Worm (Caenorhabditis elegans) whole organism, mixed stage, embryonic: Measurements from ENCODE around the gene R13H4.2.

Experiments used
- M03D4.4 ChIP-seq: sonication (generic microtip); optimal IDR thresholded peaks from 2 replicates; lab custom pipeline; 2017; ENCODE audit warnings: mild to moderate bottlenecking, missing genetic modification characterization, missing compliant biosample characterization
- blmp-1 ChIP-seq: fragments of 150-350 bp; optimal IDR thresholded peaks from 2 replicates; lab custom pipeline; 2014; ENCODE audit warnings: missing biosample characterization, missing genetic modification characterization
- ceh-39 ChIP-seq: fragments of 150-350 bp; optimal IDR thresholded peaks from 2 replicates; lab custom pipeline; 2014; ENCODE audit warnings: missing biosample characterization, missing genetic modification characterization
- ceh-43 ChIP-seq: fragments of 200-800 bp; sonication (Bioruptor generic); optimal IDR thresholded peaks from 2 replicates; lab custom pipeline; 2018; ENCODE audit warnings: mild to moderate bottlenecking, missing genetic modification characterization, moderate library complexity, missing compliant biosample characterization
- ceh-83 ChIP-seq: fragments of 200-800 bp; sonication (Bioruptor generic); optimal IDR thresholded peaks from 2 replicates; lab custom pipeline; 2018; ENCODE audit warnings: mild to moderate bottlenecking, missing genetic modification characterization, missing compliant biosample characterization
- ces-1 ChIP-seq: fragments of 150-350 bp; optimal IDR thresholded peaks from 2 replicates; lab custom pipeline; 2014; ENCODE audit warnings: missing biosample characterization, missing genetic modification reagents, missing genetic modification characterization
- cnd-1 ChIP-seq: fragments of 200-800 bp; sonication (Bioruptor generic); optimal IDR thresholded peaks from 2 replicates; lab custom pipeline; 2018; ENCODE audit warnings: mild to moderate bottlenecking, missing genetic modification characterization, missing compliant biosample characterization
- drap-1 ChIP-seq: fragments of 200-800 bp; sonication (Bioruptor generic); optimal IDR thresholded peaks from 3 replicates; lab custom pipeline; 2018; ENCODE audit warnings: mild to moderate bottlenecking, missing genetic modification characterization, missing compliant biosample characterization
- elt-1 ChIP-seq: sonication (generic microtip); optimal IDR thresholded peaks from 2 replicates; lab custom pipeline; 2017; ENCODE audit warnings: missing genetic modification characterization, mild to moderate bottlenecking, missing compliant biosample characterization, antibody characterized with exemption, moderate library complexity, borderline replicate concordance; ENCODE audit not compliant: insufficient read depth
- flh-1 ChIP-seq: fragments of 200-800 bp; sonication (Bioruptor generic); optimal IDR thresholded peaks from 2 replicates; lab custom pipeline; 2018; ENCODE audit warnings: mild to moderate bottlenecking, missing genetic modification characterization, moderate library complexity, missing compliant biosample characterization
- ham-2 ChIP-seq: fragments of 200-800 bp; sonication (Bioruptor generic); optimal IDR thresholded peaks from 2 replicates; lab custom pipeline; 2018; ENCODE audit warnings: mild to moderate bottlenecking, missing genetic modification characterization, missing compliant biosample characterization
- hlh-1 ChIP-seq: fragments of 150-350 bp; optimal IDR thresholded peaks from 2 replicates; lab custom pipeline; 2014; ENCODE audit warnings: missing biosample characterization, missing genetic modification reagents, missing genetic modification characterization
- lin-13 ChIP-seq: fragments of 150-350 bp; optimal IDR thresholded peaks from 2 replicates; lab custom pipeline; 2014; ENCODE audit warnings: missing biosample characterization, missing genetic modification characterization
- lin-32 ChIP-seq: fragments of 200-800 bp; sonication (Bioruptor generic); optimal IDR thresholded peaks from 2 replicates; lab custom pipeline; 2018; ENCODE audit warnings: mild to moderate bottlenecking, missing genetic modification characterization, missing compliant biosample characterization
- lsy-2 ChIP-seq: fragments of 150-350 bp; optimal IDR thresholded peaks from 2 replicates; lab custom pipeline; 2014; ENCODE audit warnings: missing biosample characterization, missing genetic modification characterization
- mab-5 ChIP-seq: fragments of 150-350 bp; optimal IDR thresholded peaks from 2 replicates; lab custom pipeline; 2014; ENCODE audit warnings: missing biosample characterization, missing genetic modification characterization
- mep-1 ChIP-seq: fragments of 150-350 bp; optimal IDR thresholded peaks from 2 replicates; lab custom pipeline; 2017; ENCODE audit warnings: missing biosample characterization, missing genetic modification reagents, missing genetic modification characterization, inconsistent platforms
- mls-2 ChIP-seq: sonication (generic microtip); optimal IDR thresholded peaks from 2 replicates; lab custom pipeline; 2016; ENCODE audit warnings: mild to moderate bottlenecking, missing genetic modification characterization, moderate library complexity, missing compliant biosample characterization
- nhr-12 ChIP-seq: fragments of 150-350 bp; optimal IDR thresholded peaks from 2 replicates; lab custom pipeline; 2014; ENCODE audit warnings: missing biosample characterization, missing genetic modification characterization
- nhr-2 ChIP-seq: fragments of 150-350 bp; optimal IDR thresholded peaks from 2 replicates; lab custom pipeline; 2014; ENCODE audit warnings: missing biosample characterization, missing genetic modification characterization
- nhr-237 ChIP-seq: fragments of 150-350 bp; optimal IDR thresholded peaks from 2 replicates; lab custom pipeline; 2014; ENCODE audit warnings: missing biosample characterization, missing genetic modification characterization
- nhr-28 ChIP-seq: fragments of 150-350 bp; optimal IDR thresholded peaks from 2 replicates; lab custom pipeline; 2014; ENCODE audit warnings: missing biosample characterization, missing genetic modification characterization
- nhr-76 ChIP-seq: sonication (generic microtip); optimal IDR thresholded peaks from 2 replicates; lab custom pipeline; 2017; ENCODE audit warnings: missing biosample characterization, missing genetic modification characterization
- pha-4 ChIP-seq: fragments of 150-350 bp; optimal IDR thresholded peaks from 2 replicates; lab custom pipeline; 2018; ENCODE audit warnings: missing biosample characterization, missing genetic modification reagents, missing genetic modification characterization
- sem-2 ChIP-seq: fragments of 200-800 bp; sonication (Bioruptor generic); optimal IDR thresholded peaks from 2 replicates; lab custom pipeline; 2018; ENCODE audit warnings: mild to moderate bottlenecking, missing genetic modification characterization, missing compliant biosample characterization
- snpc-4 ChIP-seq: fragments of 150-350 bp; optimal IDR thresholded peaks from 2 replicates; lab custom pipeline; 2014; ENCODE audit warnings: missing biosample characterization, missing genetic modification characterization
- sptf-1 ChIP-seq: sonication (generic microtip); optimal IDR thresholded peaks from 2 replicates; lab custom pipeline; 2017; ENCODE audit warnings: mild to moderate bottlenecking, missing genetic modification characterization, moderate library complexity, missing compliant biosample characterization
- tbx-8 ChIP-seq: fragments of 200-800 bp; sonication (Bioruptor generic); optimal IDR thresholded peaks from 2 replicates; lab custom pipeline; 2018; ENCODE audit warnings: mild to moderate bottlenecking, missing genetic modification characterization, moderate library complexity, missing compliant biosample characterization
- unc-120 ChIP-seq: sonication (generic microtip); optimal IDR thresholded peaks from 2 replicates; lab custom pipeline; 2017; ENCODE audit warnings: missing genetic modification characterization, missing compliant biosample characterization; ENCODE audit not compliant: poor library complexity, severe bottlenecking
- unc-39 ChIP-seq: fragments of 150-350 bp; optimal IDR thresholded peaks from 2 replicates; lab custom pipeline; 2014; ENCODE audit warnings: missing biosample characterization, missing genetic modification characterization
- unc-62 ChIP-seq: fragments of 150-350 bp; optimal IDR thresholded peaks from 2 replicates; lab custom pipeline; 2014; ENCODE audit warnings: missing biosample characterization, missing genetic modification reagents, missing genetic modification characterization
- zip-8 ChIP-seq: fragments of 150-350 bp; optimal IDR thresholded peaks from 2 replicates; lab custom pipeline; 2014; ENCODE audit warnings: missing biosample characterization, missing genetic modification characterization
- ztf-11 ChIP-seq: fragments of 150-350 bp; optimal IDR thresholded peaks from 2 replicates; lab custom pipeline; 2014; ENCODE audit warnings: missing biosample characterization, missing genetic modification characterization

The R13H4.2 gene

DNA sequence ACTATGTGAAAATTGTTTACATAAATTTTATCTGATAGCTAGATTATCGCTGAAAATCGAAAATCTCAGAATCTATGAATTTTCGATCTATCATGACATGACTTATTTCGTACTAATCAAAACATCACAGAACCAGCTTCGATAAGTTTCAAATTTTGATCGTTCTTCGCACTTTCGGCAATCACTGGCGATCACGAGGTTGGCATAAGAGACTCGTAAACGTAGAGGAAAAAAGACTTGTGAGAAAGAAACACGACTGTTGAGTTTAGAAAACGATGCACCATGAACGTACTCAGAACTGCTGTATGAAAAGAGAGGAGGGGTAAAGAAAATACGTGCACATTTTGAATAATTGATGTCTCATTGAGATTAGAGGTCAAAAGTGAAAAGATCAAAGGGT lies 12.2 kb upstream of the R13H4.2 start:
- TF ChIP-seq cnd-1 (tag; lab: Kevin White, UChicago): no peak
- no peak for TF ChIP-seq lin-13 (tag; lab: Kevin White, UChicago)
- no peak for TF ChIP-seq blmp-1
- TF ChIP-seq nhr-12 (tag; lab: Kevin White, UChicago): no peak
- no peak for TF ChIP-seq drap-1 (GFP tag; lab: Kevin White, UChicago)
- TF ChIP-seq zip-8 (tag; lab: Kevin White, UChicago): no peak
- no peak for TF ChIP-seq ceh-39 (tag; lab: Kevin White, UChicago)
- no peak for TF ChIP-seq ztf-11 (tag; lab: Kevin White, UChicago)

DNA sequence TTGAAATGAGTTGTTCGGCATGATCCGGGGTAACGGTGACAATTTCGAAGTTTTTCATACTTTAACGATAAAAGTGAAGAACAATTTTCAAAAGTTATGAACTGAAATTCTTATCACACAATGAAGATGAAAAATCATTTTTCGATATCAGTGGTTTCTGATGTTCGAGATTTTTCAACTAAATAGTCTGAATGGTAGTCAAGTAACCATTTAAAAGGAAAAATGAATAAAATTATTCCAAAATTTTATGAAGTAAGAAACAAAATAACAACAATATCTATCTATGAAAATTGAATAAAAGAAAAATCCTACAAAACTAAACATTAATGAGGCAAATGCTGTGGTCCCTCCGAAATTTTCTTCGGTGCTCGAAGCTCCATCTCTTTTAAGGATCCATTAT lies 10.5 kb upstream of the R13H4.2 start, which contains the start of gene D2023.4:
Gene D2023.4, minus strand, starts transcription at position 101 of the 400 bp plus-strand sequence.
- TF ChIP-seq pha-4 (no peak), snpc-4 (tag; lab: Kevin White, UChicago) (no peak), unc-62 (GFP tag; lab: Kevin White, UChicago) (no peak), tbx-8 (GFP tag; lab: Kevin White, UChicago) (no peak), ces-1 (no peak), ceh-43 (GFP tag; lab: Kevin White, UChicago) (no peak), nhr-237 (tag; lab: Kevin White, UChicago) (no peak), flh-1 (GFP tag; lab: Kevin White, UChicago) (no peak), blmp-1 (no peak), M03D4.4 (tag; lab: Kevin White, UChicago) (no peak), unc-120 (tag; lab: Kevin White, UChicago) (no peak), nhr-12 (tag; lab: Kevin White, UChicago) (no peak), lin-13 (tag; lab: Kevin White, UChicago) (no peak), ham-2 (no peak), unc-39 (tag; lab: Kevin White, UChicago) (no peak), ceh-83 (GFP tag; lab: Kevin White, UChicago) (no peak), ztf-11 (tag; lab: Kevin White, UChicago) (no peak), mab-5 (tag; lab: Kevin White, UChicago) (no peak), mep-1 (no peak), drap-1 (GFP tag; lab: Kevin White, UChicago) (no peak)

DNA sequence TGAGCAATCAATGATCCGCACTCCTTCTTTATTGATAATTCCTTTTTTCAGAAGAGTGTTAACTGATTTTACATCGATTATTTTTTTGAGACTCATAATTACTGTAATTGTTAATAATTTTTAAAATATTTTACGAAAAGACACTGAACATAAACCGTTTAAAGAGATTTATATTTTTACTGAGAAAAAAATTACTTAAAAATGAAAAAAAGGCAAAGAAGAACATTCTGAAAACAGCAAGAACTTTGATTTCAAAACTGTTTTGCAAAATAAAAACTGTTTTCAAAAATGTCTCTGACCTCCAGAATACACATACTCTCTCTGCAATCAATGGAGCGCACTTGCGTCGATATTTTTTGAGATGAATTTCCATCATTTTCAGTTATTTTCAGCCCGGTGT lies 9.2 kb upstream of the R13H4.2 start, which contains the start of the genes mpst-1 and D2023.6:
Gene mpst-1, minus strand, starts transcription at position 101 of the 400 bp plus-strand sequence.
Gene D2023.6, plus strand, starts transcription at position 388 of the 400 bp plus-strand sequence.
- no peak for TF ChIP-seq lin-32
- no peak for TF ChIP-seq unc-120 (tag; lab: Kevin White, UChicago)
- no peak for TF ChIP-seq nhr-12 (tag; lab: Kevin White, UChicago)
- TF ChIP-seq snpc-4 (tag; lab: Kevin White, UChicago): no peak
- TF ChIP-seq flh-1 (GFP tag; lab: Kevin White, UChicago): no peak
- no peak for TF ChIP-seq sptf-1 (tag; lab: Kevin White, UChicago)
- no peak for TF ChIP-seq mab-5 (tag; lab: Kevin White, UChicago)
- no peak for TF ChIP-seq ham-2
- no peak for TF ChIP-seq M03D4.4 (tag; lab: Kevin White, UChicago)
- no peak for TF ChIP-seq ztf-11 (tag; lab: Kevin White, UChicago)
- TF ChIP-seq ceh-43 (GFP tag; lab: Kevin White, UChicago): no peak
- TF ChIP-seq mls-2 (tag; lab: Kevin White, UChicago): no peak
- TF ChIP-seq lsy-2 (tag; lab: Kevin White, UChicago): no peak
- no peak for TF ChIP-seq hlh-1 (tag; lab: Kevin White, UChicago)
- no peak for TF ChIP-seq tbx-8 (GFP tag; lab: Kevin White, UChicago)
- TF ChIP-seq blmp-1: no peak
- TF ChIP-seq ces-1: no peak
- TF ChIP-seq unc-62 (GFP tag; lab: Kevin White, UChicago): no peak
- no peak for TF ChIP-seq elt-1
- TF ChIP-seq lin-13 (tag; lab: Kevin White, UChicago): no peak

DNA sequence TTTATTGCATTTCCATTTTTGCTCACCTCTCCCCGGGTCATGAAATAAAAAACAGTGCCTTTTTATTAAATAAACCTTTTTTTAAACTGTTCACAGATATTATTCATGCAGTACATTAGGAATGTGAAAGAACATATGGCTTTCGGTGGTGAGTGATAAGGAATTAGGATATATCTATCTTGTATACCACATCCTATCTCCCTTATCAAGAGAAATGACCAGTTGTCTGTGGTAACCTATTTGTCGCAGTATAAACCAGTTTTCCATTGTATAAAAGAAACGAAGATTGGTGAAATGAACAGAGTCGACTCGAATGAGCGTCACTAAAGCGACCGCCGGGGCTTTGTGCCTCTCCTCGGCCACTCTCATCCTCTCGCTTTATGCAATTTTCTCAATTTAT lies 6.9 kb upstream of the R13H4.2 start, which contains the start of gene col-158:
Gene col-158, plus strand, starts transcription at position 301 of the 400 bp plus-strand sequence.
- TF ChIP-seq nhr-76 (tag; lab: Kevin White, UChicago) (no peak), blmp-1 (no peak), nhr-28 (tag; lab: Kevin White, UChicago) (no peak), cnd-1 (tag; lab: Kevin White, UChicago) (no peak), flh-1 (GFP tag; lab: Kevin White, UChicago) (no peak), sem-2 (GFP tag; lab: Kevin White, UChicago) (no peak), tbx-8 (GFP tag; lab: Kevin White, UChicago) (no peak), nhr-2 (no peak)
- TF ChIP-seq, all 35 proteins: peak for 0
